Worm (Caenorhabditis elegans) whole organism, L3 larva: ENCODE measurements around the gene K08B5.2.

Experiments used
- R02D3.7 ChIP-seq: fragments of 150-350 bp; optimal IDR thresholded peaks from 2 replicates; lab custom pipeline; 2014; ENCODE audit warnings: missing biosample characterization, missing genetic modification characterization
- ama-1 ChIP-seq: fragments of 150-350 bp; optimal IDR thresholded peaks from 2 replicates; lab custom pipeline; 2018
- ceh-9 ChIP-seq: sonication (generic microtip); optimal IDR thresholded peaks from 2 replicates; lab custom pipeline; 2018; ENCODE audit warnings: missing biosample characterization, missing genetic modification characterization
- elt-1 ChIP-seq: fragments of 150-350 bp; optimal IDR thresholded peaks from 2 replicates; lab custom pipeline; 2014; ENCODE audit warnings: missing biosample characterization, missing genetic modification characterization
- jun-1 ChIP-seq: fragments of 150-350 bp; optimal IDR thresholded peaks from 2 replicates; lab custom pipeline; 2014; ENCODE audit warnings: missing biosample characterization, missing genetic modification reagents, missing genetic modification characterization
- nhr-12 ChIP-seq: fragments of 150-350 bp; optimal IDR thresholded peaks from 2 replicates; lab custom pipeline; 2014; ENCODE audit warnings: missing biosample characterization, missing genetic modification characterization
- nhr-237 ChIP-seq: fragments of 150-350 bp; optimal IDR thresholded peaks from 2 replicates; lab custom pipeline; 2014; ENCODE audit warnings: missing biosample characterization, missing genetic modification characterization
- nhr-25 ChIP-seq: sonication (generic microtip); optimal IDR thresholded peaks from 2 replicates; lab custom pipeline; 2017; ENCODE audit warnings: missing biosample characterization, missing genetic modification characterization
- nhr-67 ChIP-seq: fragments of 150-350 bp; optimal IDR thresholded peaks from 2 replicates; lab custom pipeline; 2014; ENCODE audit warnings: missing biosample characterization, missing genetic modification characterization
- snpc-4 ChIP-seq: fragments of 150-350 bp; optimal IDR thresholded peaks from 2 replicates; lab custom pipeline; 2014; ENCODE audit warnings: missing biosample characterization, missing genetic modification characterization
- unc-62 ChIP-seq: fragments of 150-350 bp; sonication (generic microtip); optimal IDR thresholded peaks from 4 replicates; lab custom pipeline; 2014; ENCODE audit warnings: missing biosample characterization, missing genetic modification reagents, missing genetic modification characterization
- ztf-4 ChIP-seq: fragments of 150-350 bp; optimal IDR thresholded peaks from 2 replicates; lab custom pipeline; 2014; ENCODE audit warnings: missing biosample characterization, missing genetic modification characterization

ce11 chrX:16555726-16556125 is 2.0 kb upstream of the K08B5.2 start:
- TF ChIP-seq nhr-67 (tag; lab: Kevin White, UChicago): no peak
- no peak for TF ChIP-seq jun-1 (tag; lab: Kevin White, UChicago)
- peak; percentile 94 for TF ChIP-seq nhr-25 (tag; lab: Kevin White, UChicago)
- no peak for TF ChIP-seq nhr-12 (tag; lab: Kevin White, UChicago)
- no peak for TF ChIP-seq snpc-4 (tag; lab: Kevin White, UChicago)
- TF ChIP-seq ztf-4 (tag; lab: Kevin White, UChicago): no peak
- TF ChIP-seq unc-62 (GFP tag; lab: Kevin White, UChicago): no peak
- TF ChIP-seq elt-1 (tag; lab: Kevin White, UChicago): peak; percentile 96
- TF ChIP-seq R02D3.7 (tag; lab: Kevin White, UChicago): no peak
- no peak for TF ChIP-seq ama-1 (lab: Kevin White, UChicago)
- no peak for TF ChIP-seq nhr-237 (tag; lab: Kevin White, UChicago)
- TF ChIP-seq ceh-9 (tag; lab: Kevin White, UChicago): no peak
